Worm (Caenorhabditis elegans) whole organism, late embryonic: ENCODE data around the gene T10G3.4.

ENCODE experiments used
- C08G9.2 ChIP-seq: sonication (generic microtip); optimal IDR thresholded peaks from 2 replicates; lab custom pipeline; 2016; ENCODE audit warnings: mild to moderate bottlenecking, missing genetic modification characterization, moderate library complexity, missing compliant biosample characterization
- C38D4.7 ChIP-seq: fragments of 200-800 bp; sonication (Bioruptor generic); optimal IDR thresholded peaks from 2 replicates; lab custom pipeline; 2018; ENCODE audit warnings: mild to moderate bottlenecking, missing genetic modification characterization, moderate library complexity, missing compliant biosample characterization
- F13H6.1 ChIP-seq: sonication (generic microtip); optimal IDR thresholded peaks from 2 replicates; lab custom pipeline; 2016; ENCODE audit warnings: missing genetic modification characterization, missing compliant biosample characterization
- K09A11.1 ChIP-seq: sonication (generic microtip); optimal IDR thresholded peaks from 2 replicates; lab custom pipeline; 2017; ENCODE audit warnings: antibody characterized with exemption, mild to moderate bottlenecking, missing genetic modification characterization, missing compliant biosample characterization; ENCODE audit not compliant: insufficient read depth
- Y22D7AL.16 ChIP-seq: sonication (generic microtip); optimal IDR thresholded peaks from 2 replicates; lab custom pipeline; 2016; ENCODE audit warnings: missing genetic modification characterization, missing compliant biosample characterization
- ama-1 ChIP-seq: fragments of 150-350 bp; optimal IDR thresholded peaks from 2 replicates; lab custom pipeline; 2014
- ceh-14 ChIP-seq: sonication (generic microtip); optimal IDR thresholded peaks from 2 replicates; lab custom pipeline; 2016; ENCODE audit warnings: missing genotype, missing genetic modification characterization, missing compliant biosample characterization
- ceh-18 ChIP-seq: sonication (generic microtip); optimal IDR thresholded peaks from 2 replicates; lab custom pipeline; 2016; ENCODE audit warnings: missing genetic modification characterization, missing compliant biosample characterization
- ceh-2 ChIP-seq: sonication (generic microtip); optimal IDR thresholded peaks from 2 replicates; lab custom pipeline; 2016; ENCODE audit warnings: missing genotype, missing genetic modification characterization, missing compliant biosample characterization
- ceh-22 ChIP-seq: sonication (generic microtip); optimal IDR thresholded peaks from 2 replicates; lab custom pipeline; 2017; ENCODE audit warnings: missing biosample characterization, missing genetic modification characterization
- ceh-34 ChIP-seq: sonication (generic microtip); optimal IDR thresholded peaks from 2 replicates; lab custom pipeline; 2016; ENCODE audit warnings: mild to moderate bottlenecking, missing genetic modification characterization, missing compliant biosample characterization
- ceh-45 ChIP-seq: fragments of 200-800 bp; sonication (Bioruptor generic); IDR thresholded peaks from 2 replicates; pipeline ENCODE4 v1.3.6; 2022; ENCODE audit warnings: missing genetic modification reagents, missing genetic modification characterization, missing compliant biosample characterization
- ceh-48 ChIP-seq: sonication (generic microtip); optimal IDR thresholded peaks from 2 replicates; lab custom pipeline; 2016; ENCODE audit warnings: missing genetic modification characterization, inconsistent platforms, missing compliant biosample characterization
- ceh-6 ChIP-seq: fragments of 200-800 bp; sonication (Bioruptor generic); optimal IDR thresholded peaks from 2 replicates; lab custom pipeline; 2018; ENCODE audit warnings: mild to moderate bottlenecking, missing genetic modification characterization, missing compliant biosample characterization
- ceh-9 ChIP-seq: sonication (generic microtip); optimal IDR thresholded peaks from 2 replicates; lab custom pipeline; 2016; ENCODE audit warnings: mild to moderate bottlenecking, missing genetic modification characterization, inconsistent platforms, missing compliant biosample characterization
- che-1 ChIP-seq: sonication (generic microtip); optimal IDR thresholded peaks from 2 replicates; lab custom pipeline; 2016; ENCODE audit warnings: mild to moderate bottlenecking, missing genetic modification characterization, missing compliant biosample characterization
- dmd-4 ChIP-seq: sonication (generic microtip); optimal IDR thresholded peaks from 2 replicates; lab custom pipeline; 2016; ENCODE audit warnings: borderline replicate concordance, missing genetic modification characterization, missing compliant biosample characterization
- elt-2 ChIP-seq: sonication (generic microtip); optimal IDR thresholded peaks from 2 replicates; lab custom pipeline; 2016; ENCODE audit warnings: missing genetic modification reagents, missing genetic modification characterization, missing compliant biosample characterization
- elt-4 ChIP-seq: sonication (generic microtip); optimal IDR thresholded peaks from 2 replicates; lab custom pipeline; 2016; ENCODE audit warnings: missing genetic modification characterization, missing compliant biosample characterization
- ets-4 ChIP-seq: sonication (generic microtip); optimal IDR thresholded peaks from 2 replicates; lab custom pipeline; 2016; ENCODE audit warnings: missing genetic modification characterization, missing compliant biosample characterization
- eyg-1 ChIP-seq: sonication (generic microtip); optimal IDR thresholded peaks from 2 replicates; lab custom pipeline; 2016; ENCODE audit warnings: missing genotype, missing genetic modification characterization, missing compliant biosample characterization
- fax-1 ChIP-seq: sonication (generic microtip); optimal IDR thresholded peaks from 2 replicates; lab custom pipeline; 2016; ENCODE audit warnings: missing genotype, missing genetic modification characterization, missing compliant biosample characterization
- fkh-10 ChIP-seq: fragments of 150-350 bp; optimal IDR thresholded peaks from 2 replicates; lab custom pipeline; 2014; ENCODE audit warnings: missing biosample characterization, missing genetic modification reagents, missing genetic modification characterization
- fkh-6 ChIP-seq: sonication (generic microtip); optimal IDR thresholded peaks from 2 replicates; lab custom pipeline; 2016; ENCODE audit warnings: missing genetic modification characterization, missing compliant biosample characterization
- gmeb-2 ChIP-seq: sonication (generic microtip); optimal IDR thresholded peaks from 2 replicates; lab custom pipeline; 2016; ENCODE audit warnings: missing genetic modification characterization, inconsistent platforms, missing compliant biosample characterization
- hlh-13 ChIP-seq: fragments of 200-800 bp; sonication (Bioruptor generic); optimal IDR thresholded peaks from 2 replicates; lab custom pipeline; 2018; ENCODE audit warnings: mild to moderate bottlenecking, missing genetic modification characterization, missing compliant biosample characterization
- hlh-15 ChIP-seq: sonication (generic microtip); optimal IDR thresholded peaks from 2 replicates; lab custom pipeline; 2016; ENCODE audit warnings: missing genetic modification characterization, missing compliant biosample characterization
- hlh-30 ChIP-seq: sonication (generic microtip); optimal IDR thresholded peaks from 2 replicates; lab custom pipeline; 2017; ENCODE audit warnings: antibody characterized with exemption, missing genetic modification characterization, missing compliant biosample characterization; ENCODE audit not compliant: insufficient read depth
- lim-6 ChIP-seq: sonication (generic microtip); optimal IDR thresholded peaks from 2 replicates; lab custom pipeline; 2016; ENCODE audit warnings: missing genetic modification characterization, missing compliant biosample characterization
- mec-3 ChIP-seq: sonication (generic microtip); optimal IDR thresholded peaks from 2 replicates; lab custom pipeline; 2016; ENCODE audit warnings: borderline replicate concordance, missing genetic modification characterization, missing compliant biosample characterization
- nhr-232 ChIP-seq: sonication (generic microtip); optimal IDR thresholded peaks from 2 replicates; lab custom pipeline; 2016; ENCODE audit warnings: missing genetic modification characterization, missing compliant biosample characterization
- npax-4 ChIP-seq: sonication (generic microtip); optimal IDR thresholded peaks from 2 replicates; lab custom pipeline; 2016; ENCODE audit warnings: missing genetic modification characterization, missing compliant biosample characterization
- pat-9 ChIP-seq: fragments of 200-800 bp; sonication (Bioruptor generic); optimal IDR thresholded peaks from 2 replicates; lab custom pipeline; 2018; ENCODE audit warnings: mild to moderate bottlenecking, missing genetic modification characterization, moderate library complexity, missing compliant biosample characterization
- pax-1 ChIP-seq: fragments of 150-350 bp; optimal IDR thresholded peaks from 2 replicates; lab custom pipeline; 2014; ENCODE audit warnings: missing biosample characterization, missing genetic modification characterization
- pha-2 ChIP-seq: sonication (generic microtip); optimal IDR thresholded peaks from 2 replicates; lab custom pipeline; 2017; ENCODE audit warnings: mild to moderate bottlenecking, missing genetic modification characterization, missing compliant biosample characterization
- pqm-1 ChIP-seq: sonication (generic microtip); optimal IDR thresholded peaks from 2 replicates; lab custom pipeline; 2016; ENCODE audit warnings: missing genetic modification characterization, missing compliant biosample characterization
- pros-1 ChIP-seq: fragments of 150-350 bp; optimal IDR thresholded peaks from 2 replicates; lab custom pipeline; 2014; ENCODE audit warnings: missing biosample characterization, missing genetic modification reagents, missing genetic modification characterization
- rnt-1 ChIP-seq: sonication (generic microtip); optimal IDR thresholded peaks from 2 replicates; lab custom pipeline; 2016; ENCODE audit warnings: missing genetic modification characterization, missing compliant biosample characterization
- sdc-2 ChIP-seq: sonication (generic microtip); optimal IDR thresholded peaks from 2 replicates; lab custom pipeline; 2016; ENCODE audit warnings: missing genotype, missing genetic modification characterization, missing compliant biosample characterization
- sox-2 ChIP-seq: fragments of 200-800 bp; sonication (Bioruptor generic); IDR thresholded peaks from 2 replicates; pipeline ENCODE4 v1.3.6; 2022; ENCODE audit warnings: missing genetic modification reagents, missing genetic modification characterization, missing compliant biosample characterization
- syd-9 ChIP-seq: sonication (generic microtip); optimal IDR thresholded peaks from 2 replicates; lab custom pipeline; 2016; ENCODE audit warnings: mild to moderate bottlenecking, missing genetic modification characterization, moderate library complexity, missing compliant biosample characterization
- ttx-3 ChIP-seq: sonication (generic microtip); optimal IDR thresholded peaks from 2 replicates; lab custom pipeline; 2016; ENCODE audit warnings: missing genetic modification reagents, missing genetic modification characterization, missing compliant biosample characterization
- unc-3 ChIP-seq, 2 experiments: fragments of 200-800 bp in 1 of 2; sonication (Bioruptor generic) in 1 of 2; sonication (generic microtip) in 1 of 2; conservative IDR thresholded peaks in 1 of 2; optimal IDR thresholded peaks in 1 of 2; 2 replicates each; pipeline versions ENCODE4 v1.3.6 to Lab custom; 2016 to 2022; ENCODE audit warnings: missing compliant biosample characterization in 2 of 2, missing genetic modification characterization in 2 of 2, missing genetic modification reagents in 1 of 2
- unc-42 ChIP-seq: sonication (generic microtip); optimal IDR thresholded peaks from 2 replicates; lab custom pipeline; 2016; ENCODE audit warnings: missing genotype, missing genetic modification characterization, missing compliant biosample characterization
- unc-55 ChIP-seq: sonication (generic microtip); optimal IDR thresholded peaks from 2 replicates; lab custom pipeline; 2017; ENCODE audit warnings: missing biosample characterization, missing genetic modification reagents, missing genetic modification characterization
- unc-86 ChIP-seq: sonication (generic microtip); optimal IDR thresholded peaks from 2 replicates; lab custom pipeline; 2016; ENCODE audit warnings: missing genetic modification characterization, missing compliant biosample characterization

T10G3.4 gene

DNA sequence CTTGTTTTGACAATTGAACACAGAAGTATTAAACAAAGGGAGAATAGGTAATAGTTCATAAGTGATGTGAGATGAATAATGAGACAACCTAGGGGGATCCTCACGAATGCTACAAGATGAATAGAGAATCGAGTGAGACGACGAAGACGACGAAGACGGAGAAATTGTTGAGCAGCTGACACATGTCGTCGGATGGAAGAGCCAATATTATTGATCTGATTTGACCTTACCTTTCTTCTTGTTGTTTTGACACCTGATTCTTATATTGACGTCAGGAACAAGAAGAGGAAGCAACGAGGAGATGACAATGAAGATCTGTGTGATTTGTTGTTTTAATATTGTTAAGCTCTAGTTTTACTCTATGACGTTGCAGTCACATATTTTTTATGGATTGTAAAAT, 10.8 kb downstream of the T10G3.4 start, which contains the start of gene T10G3.1:
TSS of gene T10G3.1 (minus strand) at position 213 of the 400 bp plus-strand sequence.
- TF ChIP-seq pros-1 (tag; lab: Kevin White, UChicago) (no peak), unc-55 (peak; percentile 76)

DNA sequence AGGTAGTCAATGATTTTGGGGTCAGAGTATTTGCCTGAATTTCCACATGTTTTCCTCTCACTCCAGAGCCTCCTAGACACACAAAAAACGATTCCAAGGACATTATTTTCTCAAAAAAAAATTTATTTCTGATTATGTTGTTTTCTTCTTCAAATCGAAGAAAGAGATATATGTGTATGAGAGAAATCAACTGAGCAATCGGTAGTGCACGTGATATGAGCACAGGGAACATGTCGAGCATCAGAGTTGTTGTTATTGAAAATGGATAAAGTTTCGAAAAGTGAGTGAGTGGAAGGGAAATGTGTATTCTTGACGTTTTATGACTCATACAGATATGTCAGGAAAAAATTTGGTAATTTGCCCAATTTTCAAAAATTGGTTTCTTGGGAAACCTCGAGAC, 12.2 kb downstream of the T10G3.4 start:
- TF ChIP-seq ama-1 (lab: Kevin White, UChicago) (no peak), syd-9 (no peak), gmeb-2 (tag; lab: Kevin White, UChicago) (no peak), sox-2 (no peak), lim-6 (no peak), dmd-4 (no peak), fkh-6 (tag; lab: Kevin White, UChicago) (no peak), unc-3 (GFP tag; conservative IDR thresholded peaks at IDR 0.05; lab: Robert Waterston, UW) (no peak), unc-3 (tag; optimal IDR thresholded peaks at IDR 0.05; lab: Kevin White, UChicago) (no peak), elt-4 (tag; lab: Kevin White, UChicago) (no peak), ceh-22 (tag; lab: Kevin White, UChicago) (no peak), unc-42 (no peak), sdc-2 (tag; lab: Kevin White, UChicago) (no peak), ets-4 (tag; lab: Kevin White, UChicago) (no peak), ceh-18 (tag; lab: Kevin White, UChicago) (no peak), fkh-10 (GFP tag; lab: Kevin White, UChicago) (no peak), pha-2 (tag; lab: Kevin White, UChicago) (no peak)

DNA sequence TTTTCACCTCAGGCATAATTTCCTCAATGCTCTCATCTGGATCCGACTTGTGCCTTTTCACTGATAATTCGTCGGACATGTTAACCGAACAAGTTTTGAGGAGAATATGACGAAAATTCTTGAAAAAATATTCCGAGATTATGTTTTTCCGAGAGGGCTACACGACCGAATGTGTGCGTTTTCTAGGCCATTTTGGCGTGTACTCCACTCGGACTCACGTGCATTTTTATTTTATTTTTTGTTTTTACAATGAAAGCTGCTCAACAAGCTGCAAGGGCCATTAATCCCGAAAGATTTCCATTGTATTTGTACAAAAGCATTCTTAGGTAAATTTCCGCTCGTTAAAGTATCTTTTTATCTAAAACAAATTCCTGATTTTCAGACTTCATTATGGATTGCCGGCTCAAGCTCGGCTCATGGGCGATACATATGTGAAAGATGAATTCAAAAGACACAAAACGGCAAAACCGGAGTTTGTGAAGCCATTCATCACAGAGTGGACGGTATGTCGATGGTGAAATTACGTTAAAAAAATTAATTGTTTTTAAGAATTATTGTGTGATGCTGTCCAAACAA, 16.0 kb downstream of the T10G3.4 start, which contains the start of the genes F25H9.6 and F25H9.7:
TSS of gene F25H9.6 (minus strand) at position 172 of the 576 bp plus-strand sequence.
TSS of gene F25H9.7 (plus strand) at position 187 of the 576 bp plus-strand sequence.
- TF ChIP-seq hlh-15 (peak; percentile 71), unc-3 (GFP tag; conservative IDR thresholded peaks at IDR 0.05; lab: Robert Waterston, UW) (no peak), unc-3 (tag; optimal IDR thresholded peaks at IDR 0.05; lab: Kevin White, UChicago) (no peak), sox-2 (no peak), ceh-6 (GFP tag; lab: Kevin White, UChicago) (no peak), npax-4 (tag; lab: Kevin White, UChicago) (no peak), ceh-18 (tag; lab: Kevin White, UChicago) (peak; percentile 33), pax-1 (tag; lab: Kevin White, UChicago) (no peak), pqm-1 (peak; percentile 40), Y22D7AL.16 (tag; lab: Kevin White, UChicago) (no peak), sdc-2 (tag; lab: Kevin White, UChicago) (peak; percentile 41), dmd-4 (peak; percentile 27), ceh-2 (tag; lab: Kevin White, UChicago) (peak; percentile 97), ets-4 (tag; lab: Kevin White, UChicago) (peak; percentile 96), K09A11.1 (tag; lab: Kevin White, UChicago) (no peak), C38D4.7 (GFP tag; lab: Kevin White, UChicago) (no peak), eyg-1 (peak; percentile 56), rnt-1 (tag; lab: Kevin White, UChicago) (peak; percentile 88), hlh-30 (tag; lab: Kevin White, UChicago) (peak; percentile 68), ceh-34 (tag; lab: Kevin White, UChicago) (peak; percentile 62), nhr-232 (tag; lab: Kevin White, UChicago) (no peak), ceh-48 (no peak), ceh-9 (tag; lab: Kevin White, UChicago) (no peak), unc-86 (tag; lab: Kevin White, UChicago) (peak; percentile 54), elt-4 (tag; lab: Kevin White, UChicago) (no peak), fkh-6 (tag; lab: Kevin White, UChicago) (peak; percentile 76), elt-2 (tag; lab: Kevin White, UChicago) (peak; percentile 64), F13H6.1 (tag; lab: Kevin White, UChicago) (peak; percentile 80), mec-3 (tag; lab: Kevin White, UChicago) (peak; percentile 92), ceh-45 (GFP tag; lab: Robert Waterston, UW) (no peak), ttx-3 (peak; percentile 28), C08G9.2 (tag; lab: Kevin White, UChicago) (peak; percentile 98), ceh-14 (tag; lab: Kevin White, UChicago) (peak; percentile 76), unc-55 (no peak), lim-6 (peak; percentile 86), fkh-10 (GFP tag; lab: Kevin White, UChicago) (no peak), pat-9 (tag; lab: Kevin White, UChicago) (no peak), fax-1 (tag; lab: Kevin White, UChicago) (peak; percentile 79), che-1 (no peak), hlh-13 (GFP tag; lab: Kevin White, UChicago) (no peak)
